Fruit fly (Drosophila melanogaster): ENCODE measurements around the gene Fkbp39.

Gene Fkbp39

DNA sequence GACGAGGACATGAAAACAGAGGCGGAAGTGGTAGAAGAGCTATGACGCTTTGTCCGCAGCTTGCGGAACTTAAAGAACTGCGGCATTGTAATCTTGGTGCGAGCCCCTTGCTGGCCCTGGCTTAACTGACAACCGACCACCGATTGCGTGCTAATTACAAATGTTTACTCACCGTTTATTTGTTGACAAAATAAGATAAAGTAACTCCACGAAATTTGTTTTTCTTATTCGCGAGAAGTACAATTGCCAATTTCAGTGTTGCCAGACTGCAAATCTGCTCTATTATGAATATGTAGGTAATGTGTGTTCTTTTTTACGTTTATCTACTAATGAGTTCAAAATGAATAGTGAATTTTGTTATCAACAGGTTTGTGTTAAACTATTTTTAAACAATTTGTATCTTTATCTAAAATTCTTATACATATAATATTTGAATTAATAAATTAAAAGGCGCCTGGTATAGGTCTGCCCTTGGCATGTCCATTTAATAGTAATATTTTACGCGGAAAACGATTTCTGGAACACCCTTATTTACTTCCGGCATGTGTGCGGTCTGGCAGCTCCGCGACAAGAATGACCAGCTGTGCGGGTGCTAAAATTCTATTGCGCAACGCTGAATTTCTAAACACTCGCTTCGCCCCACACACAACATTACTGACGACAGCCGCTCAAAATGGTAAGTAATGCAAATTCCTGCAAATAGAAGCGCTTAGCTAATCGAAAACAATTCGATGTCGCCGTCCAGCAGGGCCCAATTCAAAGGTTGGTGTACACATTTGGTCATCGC, 23.9 kb upstream of the Fkbp39 start, which contains the start of the genes Atg4b and Hibch (continued):
- TF ChIP-seq CG43689 (GFP tag; IDR thresholded peaks at IDR 0.05), result peak; percentile 59; the same call in 1 of the 2 replicates
- peak; percentile 65 for TF ChIP-seq kah (GFP tag; optimal IDR thresholded peaks at IDR 0.05)
- TF ChIP-seq Lim3 (GFP tag; IDR thresholded peaks at IDR 0.05), result 0 out of 2 replicates have a peak, but pooled peaks have one; percentile 25
- TF ChIP-seq CG33213 (GFP tag; optimal IDR thresholded peaks at IDR 0.05), result no peak
- peak; percentile 79 for TF ChIP-seq CG4328 (GFP tag; optimal IDR thresholded peaks at IDR 0.05)
- peak; percentile 87 for TF ChIP-seq Fer3 (tag; optimal IDR thresholded peaks at IDR 0.05)
- no peak for TF ChIP-seq hkb (optimal IDR thresholded peaks at IDR 0.05)
- TF ChIP-seq hkb (GFP tag; IDR thresholded peaks at IDR 0.05), result peak; percentile 57; the same call in 1 of the 2 replicates
- TF ChIP-seq Mes4 (GFP tag; optimal IDR thresholded peaks at IDR 0.05), result no peak
- peak; percentile 78; the same call in 2 of the 3 replicates for TF ChIP-seq ken (GFP tag; IDR thresholded peaks at IDR 0.05)
- TF ChIP-seq Xbp1 (GFP tag; optimal IDR thresholded peaks at IDR 0.05), result peak; percentile 88
- TF ChIP-seq corto (GFP tag; optimal IDR thresholded peaks at IDR 0.05), result no peak
- peak; percentile 90 for TF ChIP-seq Ptx1 (GFP tag; IDR thresholded peaks at IDR 0.05)
- no peak for TF ChIP-seq maf-S (GFP tag; optimal IDR thresholded peaks at IDR 0.05)
- TF ChIP-seq CG12391 (tag; optimal IDR thresholded peaks at IDR 0.05), result peak; percentile 90
- peak; percentile 66; the same call in 1 of the 2 replicates for TF ChIP-seq CG17612 (GFP tag; IDR thresholded peaks at IDR 0.05)
- peak; percentile 73 for TF ChIP-seq CG18764 (GFP tag; optimal IDR thresholded peaks at IDR 0.05)
- peak; percentile 60 for TF ChIP-seq H2.0 (GFP tag; IDR thresholded peaks at IDR 0.05)
- peak; percentile 54 for TF ChIP-seq CG31388 (GFP tag; optimal IDR thresholded peaks at IDR 0.05)
- TF ChIP-seq CG10366 (GFP tag; IDR thresholded peaks at IDR 0.05), result peak; percentile 74
- peak; percentile 91 for TF ChIP-seq CG15696 (tag; optimal IDR thresholded peaks at IDR 0.05)
- no peak for TF ChIP-seq Dll (GFP tag; IDR thresholded peaks at IDR 0.05; ENCODE audit: partially characterized antibody)
- TF ChIP-seq CG10565 (GFP tag; optimal IDR thresholded peaks at IDR 0.05), result no peak
- peak; percentile 86 for TF ChIP-seq CG13296 (GFP tag; optimal IDR thresholded peaks at IDR 0.05)
- no peak; the same call in 1 of the 2 replicates for TF ChIP-seq dati (GFP tag; IDR thresholded peaks at IDR 0.05)
- no peak for TF ChIP-seq fd64A (GFP tag; optimal IDR thresholded peaks at IDR 0.05)
- TF ChIP-seq en (GFP tag; optimal IDR thresholded peaks at IDR 0.05), result no peak
- TF ChIP-seq ems (GFP tag; optimal IDR thresholded peaks at IDR 0.05), result peak; percentile 31
- peak in 1 of 2 experiments; percentile 75 for TF ChIP-seq dpn (GFP tag; optimal IDR thresholded peaks at IDR 0.05)
- TF ChIP-seq yki (optimal IDR thresholded peaks at IDR 0.05), result no peak
- no peak for TF ChIP-seq nerfin-2 (GFP tag; IDR thresholded peaks at IDR 0.05; ENCODE audit: partially characterized antibody)
- TF ChIP-seq NC2β (GFP tag; optimal IDR thresholded peaks at IDR 0.05), result no peak
- peak; percentile 79 for TF ChIP-seq Chrac-16 (GFP tag; optimal IDR thresholded peaks at IDR 0.05)
- peak; percentile 26 for TF ChIP-seq Bdp1 (GFP tag; optimal IDR thresholded peaks at IDR 0.05)
- TF ChIP-seq CG16779 (GFP tag; IDR thresholded peaks at IDR 0.05), result 0 out of 2 replicates have a peak, but pooled peaks have one; percentile 27
- peak; percentile 74 for TF ChIP-seq lilli (GFP tag; optimal IDR thresholded peaks at IDR 0.05)
- peak; percentile 46 for TF ChIP-seq mirr (GFP tag; optimal IDR thresholded peaks at IDR 0.05)
- TF ChIP-seq HLH54F (GFP tag; optimal IDR thresholded peaks at IDR 0.05), result peak; percentile 40
- peak; percentile 74 for TF ChIP-seq CG12942 (GFP tag; optimal IDR thresholded peaks at IDR 0.05)
- TF ChIP-seq Fer1 (GFP tag; optimal IDR thresholded peaks at IDR 0.05), result peak; percentile 90
- TF ChIP-seq tup (GFP tag; optimal IDR thresholded peaks at IDR 0.05), result peak; percentile 11
- TF ChIP-seq sisA (GFP tag; IDR thresholded peaks at IDR 0.05), result peak; percentile 84
- TF ChIP-seq CG9609 (GFP tag; optimal IDR thresholded peaks at IDR 0.05), result peak; percentile 1
- peak; percentile 31 for TF ChIP-seq Hey (tag; optimal IDR thresholded peaks at IDR 0.05)
- TF ChIP-seq chn (GFP tag; optimal IDR thresholded peaks at IDR 0.05), result peak; percentile 61
- TF ChIP-seq Neu2 (GFP tag; optimal IDR thresholded peaks at IDR 0.05; ENCODE audit: borderline replicate concordance), result no peak
- TF ChIP-seq CG8388 (GFP tag; optimal IDR thresholded peaks at IDR 0.05), result peak; percentile 76
- no peak for TF ChIP-seq gsb-n (tag; optimal IDR thresholded peaks at IDR 0.05)
- TF ChIP-seq CG31224 (GFP tag; IDR thresholded peaks at IDR 0.05), result peak; percentile 75
- TF ChIP-seq CG8765 (GFP tag; IDR thresholded peaks at IDR 0.05), result peak; percentile 59; the same call in 1 of the 2 replicates

Data from whole organism, embryonic.